Fruit fly (Drosophila melanogaster): ENCODE data around the gene CG8188.

DNA sequence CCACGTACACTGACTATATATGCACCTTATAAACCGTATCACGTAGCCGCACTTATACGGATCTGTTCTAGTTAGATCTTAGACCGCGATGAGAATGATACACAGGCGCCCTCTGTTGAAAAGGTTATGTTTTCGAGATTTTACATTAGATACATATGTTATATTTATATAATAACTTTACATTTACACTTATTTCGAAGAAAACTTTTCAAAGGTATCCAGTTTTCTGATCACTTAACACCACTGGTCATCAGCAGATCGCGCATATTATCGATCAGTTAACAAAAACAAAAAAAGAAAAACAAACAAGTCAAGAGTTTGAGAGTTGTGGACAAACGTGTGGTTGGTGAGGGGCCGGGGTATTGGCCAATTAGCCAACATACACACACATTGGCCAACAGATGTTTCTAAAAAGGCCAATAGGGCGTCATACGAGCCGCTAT, 5.1 kb downstream of the CG8188 start:
- TF ChIP-seq Dbx (GFP tag; IDR thresholded peaks at IDR 0.05), result no peak
- no peak for TF ChIP-seq klu (GFP tag; IDR thresholded peaks at IDR 0.05)
- no peak for TF ChIP-seq CG4730 (GFP tag; IDR thresholded peaks at IDR 0.05)
- TF ChIP-seq CHES-1-like (GFP tag; optimal IDR thresholded peaks at IDR 0.05), result no peak
- no peak for TF ChIP-seq CG4617 (GFP tag; optimal IDR thresholded peaks at IDR 0.05; ENCODE audit: borderline replicate concordance)
- TF ChIP-seq h (optimal IDR thresholded peaks at IDR 0.05), result no peak
- no peak for TF ChIP-seq stc (GFP tag; IDR thresholded peaks at IDR 0.05)
- TF ChIP-seq ap (GFP tag; IDR thresholded peaks at IDR 0.05), result no peak
- TF ChIP-seq CG12744 (GFP tag; optimal IDR thresholded peaks at IDR 0.05), result no peak
